Worm (Caenorhabditis elegans) whole organism, L4/young adult: Measurements from ENCODE around the gene lec-1.
A peak's percentile ranks its signal among the peaks of the same experiment; 100 is the strongest.

Source experiments
- W03F9.2 ChIP-seq: fragments of 150-350 bp; optimal IDR thresholded peaks from 2 replicates; lab custom pipeline; 2014; ENCODE audit warnings: missing biosample characterization, missing genetic modification characterization
- dao-5 ChIP-seq: sonication (generic microtip); optimal IDR thresholded peaks from 2 replicates; lab custom pipeline; 2016; ENCODE audit warnings: missing genotype, missing genetic modification characterization, moderate library complexity, missing compliant biosample characterization
- him-1 ChIP-seq: sonication (generic microtip); optimal IDR thresholded peaks from 2 replicates; lab custom pipeline; 2016; ENCODE audit warnings: missing genotype, missing genetic modification reagents, missing genetic modification characterization, missing compliant biosample characterization

Gene lec-1

DNA sequence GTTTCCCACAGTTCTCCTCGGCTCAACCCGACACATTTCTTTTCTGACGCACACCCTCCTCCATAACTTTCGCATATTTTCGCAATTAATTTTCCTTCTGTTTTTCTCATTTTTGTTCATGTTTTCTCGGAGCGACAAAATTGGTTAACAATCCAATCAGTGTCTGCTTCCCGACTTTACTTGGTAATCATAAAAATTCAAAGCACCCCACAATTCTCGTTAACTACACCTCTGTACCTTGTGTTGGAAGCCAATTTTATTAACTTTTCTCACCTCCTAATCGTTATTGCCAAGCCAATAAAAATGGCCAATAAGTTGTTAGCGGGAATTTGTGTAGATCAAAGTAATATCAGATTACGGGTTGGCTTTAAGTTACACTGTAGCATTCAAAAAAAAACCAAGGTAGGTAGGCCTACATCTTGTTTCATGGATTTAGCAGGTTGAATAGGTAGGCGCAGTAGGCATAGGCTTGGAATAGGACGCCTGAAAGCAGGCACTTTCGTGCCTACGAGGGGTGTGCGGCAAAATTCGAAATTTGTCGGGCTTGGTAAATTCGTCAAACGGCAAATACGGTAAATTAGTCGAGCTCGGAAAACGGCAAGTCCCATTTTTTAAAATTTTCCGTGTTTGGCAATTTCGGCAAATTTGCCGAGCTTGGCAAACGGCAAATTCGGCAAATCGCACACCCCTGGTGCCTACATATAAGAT lies 35.3 kb downstream of the lec-1 start:
- TF ChIP-seq dao-5 = no peak
- TF ChIP-seq W03F9.2 (tag; lab: Kevin White, UChicago) = no peak
- no peak for TF ChIP-seq him-1 (tag; lab: Kevin White, UChicago)

- TF ChIP-seq dao-5 = no peak
- TF ChIP-seq him-1 (tag; lab: Kevin White, UChicago) = no peak
- no peak for TF ChIP-seq W03F9.2 (tag; lab: Kevin White, UChicago)
Measured at ce11 chrII:13233712-13234111, 38.4 kb downstream of the lec-1 start.

DNA sequence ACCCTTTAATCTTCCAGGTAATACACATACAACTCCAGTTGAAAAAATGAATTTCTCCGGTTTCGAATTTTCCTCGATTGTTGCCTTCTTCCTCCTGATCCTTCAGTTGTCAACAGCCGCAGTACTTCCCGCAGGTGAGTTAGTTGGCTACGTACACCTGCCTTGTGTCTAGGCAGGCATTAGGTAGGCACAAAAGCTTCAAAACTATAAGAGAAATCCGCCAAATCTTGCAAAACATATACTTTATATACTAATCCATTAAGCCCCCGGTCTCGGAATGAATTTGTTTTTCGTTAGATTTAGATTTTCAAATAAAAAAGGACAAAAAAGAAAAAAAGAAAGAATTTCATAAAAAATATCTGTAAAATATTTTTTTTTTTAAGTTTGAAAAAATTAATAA lies 39.9 kb downstream of the lec-1 start, which contains the start of gene flp-16:
Gene flp-16, plus strand, starts transcription at position 18 of the 400 bp plus-strand sequence.
- no peak for TF ChIP-seq him-1 (tag; lab: Kevin White, UChicago)
- no peak for TF ChIP-seq dao-5

DNA sequence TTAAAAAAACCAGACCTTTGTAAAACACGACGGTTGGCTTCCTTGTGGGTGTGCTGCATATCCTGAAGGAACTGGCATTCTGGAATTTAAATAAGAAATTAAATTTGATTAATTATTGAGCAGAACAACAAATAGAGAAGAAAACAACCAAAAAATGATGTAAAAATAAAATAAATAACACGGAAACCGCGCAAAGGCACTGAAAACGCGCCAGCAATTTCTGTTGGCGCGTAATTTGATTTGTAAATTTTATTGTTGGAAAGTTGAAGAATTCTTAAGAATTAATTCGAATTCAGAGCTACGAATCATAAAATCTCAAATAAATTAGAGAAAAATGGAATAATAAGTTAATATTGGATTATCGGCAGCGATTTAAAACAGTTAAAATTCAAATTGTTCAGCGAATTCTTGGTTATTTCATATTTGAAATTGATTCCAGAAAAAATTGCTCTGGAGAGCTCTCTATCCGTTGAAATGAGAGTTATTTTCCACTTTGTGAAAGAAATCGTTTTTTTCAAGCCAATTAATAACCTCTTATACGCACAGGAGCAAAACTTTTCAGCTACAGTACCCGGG lies 42.6 kb downstream of the lec-1 start, which contains the start of gene romo-1:
Gene romo-1, minus strand, starts transcription at position 79 of the 576 bp plus-strand sequence.
- peak; percentile 84 for TF ChIP-seq W03F9.2 (tag; lab: Kevin White, UChicago)
- peak; percentile 3 for TF ChIP-seq him-1 (tag; lab: Kevin White, UChicago)
- no peak for TF ChIP-seq dao-5

DNA sequence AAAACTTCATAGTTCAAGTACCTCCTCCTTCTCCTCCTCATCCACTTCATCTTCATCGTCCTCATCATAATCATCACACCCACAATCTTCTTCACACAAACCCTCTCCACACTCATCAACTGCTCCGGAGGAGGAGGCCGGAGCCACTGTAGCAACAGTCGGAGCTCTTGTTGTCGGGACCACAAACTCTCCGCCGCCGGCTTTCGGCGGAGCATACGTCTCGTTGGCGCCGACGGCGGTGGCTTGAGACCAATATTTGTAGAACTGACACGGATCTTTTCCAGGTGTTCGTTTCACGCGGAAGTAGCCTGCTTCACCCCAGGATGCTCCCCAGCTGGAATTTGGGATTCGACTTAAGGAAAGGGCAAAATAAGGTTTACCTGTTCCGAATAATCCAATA lies 44.2 kb downstream of the lec-1 start:
- no peak for TF ChIP-seq dao-5
- no peak for TF ChIP-seq W03F9.2 (tag; lab: Kevin White, UChicago)

DNA sequence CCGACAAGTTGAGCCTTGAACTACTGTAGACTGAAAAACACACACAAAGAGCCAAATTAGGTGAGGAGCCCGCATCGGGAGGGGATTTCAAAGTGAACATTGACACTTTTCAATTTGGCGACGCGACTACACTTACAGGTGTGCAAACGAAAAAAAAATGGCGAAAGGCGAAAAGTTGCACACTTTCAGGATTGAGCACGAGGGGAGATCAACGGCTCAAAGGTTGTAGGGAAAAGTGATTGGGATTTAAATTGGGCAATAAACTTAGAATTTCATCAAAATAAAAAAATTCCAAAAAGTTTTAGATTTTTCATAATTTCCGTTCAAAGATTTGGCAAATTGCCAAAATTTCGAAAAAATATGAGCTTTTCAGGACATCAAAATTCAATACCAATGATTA lies 47.7 kb downstream of the lec-1 start, which contains the start of gene F15D4.4:
Gene F15D4.4, minus strand, starts transcription at position 101 of the 400 bp plus-strand sequence.
- no peak for TF ChIP-seq W03F9.2 (tag; lab: Kevin White, UChicago)
- TF ChIP-seq him-1 (tag; lab: Kevin White, UChicago) = no peak
- TF ChIP-seq dao-5 = no peak

ce11 chrII:13245076-13245475 lies 49.7 kb downstream of the lec-1 start, which contains the start of gene F15D4.5:
F15D4.5 (plus strand) TSS chrII:13245376.
- TF ChIP-seq him-1 (tag; lab: Kevin White, UChicago) = no peak
- TF ChIP-seq W03F9.2 (tag; lab: Kevin White, UChicago) = no peak
- no peak for TF ChIP-seq dao-5

- no peak for TF ChIP-seq W03F9.2 (tag; lab: Kevin White, UChicago)
- TF ChIP-seq dao-5 = no peak
- no peak for TF ChIP-seq him-1 (tag; lab: Kevin White, UChicago)
Measured at ce11 chrII:13248886-13249285, 53.5 kb downstream of the lec-1 start, which contains the start of gene F15D4.6. F15D4.6 (plus strand) TSS chrII:13249186.
